Fruit fly (Drosophila melanogaster) whole organism, embryonic: ENCODE results near the gene Oatp30B.

Experiments
- Antp ChIP-seq: fragments of 200-800 bp; sonication (Bioruptor generic); optimal IDR thresholded peaks from 3 replicates; lab custom pipeline; 2016; ENCODE audit warnings: missing biosample characterization, missing genetic modification characterization
- Asciz ChIP-seq: fragments of 200-800 bp; sonication (Bioruptor generic); optimal IDR thresholded peaks from 2 replicates; lab custom pipeline; 2017; ENCODE audit warnings: missing biosample characterization, mild to moderate bottlenecking, missing genetic modification characterization, missing genetic modification reagents
- C15 ChIP-seq: fragments of 200-800 bp; sonication (Bioruptor generic); IDR thresholded peaks from 3 replicates; pipeline ENCODE4 v1.3.6; 2022; ENCODE audit warnings: missing biosample characterization, missing genetic modification characterization
- CG10209 ChIP-seq: fragments of 200-800 bp; sonication (Bioruptor generic); optimal IDR thresholded peaks from 3 replicates; lab custom pipeline; 2017; ENCODE audit warnings: missing biosample characterization, mild to moderate bottlenecking, missing genetic modification characterization, missing genetic modification reagents
- CG11504 ChIP-seq: fragments of 200-800 bp; sonication (Bioruptor generic); optimal IDR thresholded peaks from 3 replicates; lab custom pipeline; 2019; ENCODE audit warnings: missing biosample characterization, mild to moderate bottlenecking, missing genetic modification characterization, moderate library complexity
- CG12659 ChIP-seq: fragments of 200-800 bp; sonication (Bioruptor generic); optimal IDR thresholded peaks from 3 replicates; lab custom pipeline; 2017; ENCODE audit warnings: mild to moderate bottlenecking, missing biosample characterization, missing genetic modification reagents, missing genetic modification characterization
- CG15011 ChIP-seq: fragments of 200-800 bp; sonication (Bioruptor generic); optimal IDR thresholded peaks from 3 replicates; lab custom pipeline; 2018; ENCODE audit warnings: missing biosample characterization, mild to moderate bottlenecking, missing genetic modification characterization
- CG1602 ChIP-seq: fragments of 200-800 bp; sonication (Bioruptor generic); optimal IDR thresholded peaks from 3 replicates; lab custom pipeline; 2016; ENCODE audit warnings: missing biosample characterization, missing genetic modification characterization
- CG2712 ChIP-seq: fragments of 200-800 bp; optimal IDR thresholded peaks from 3 replicates; lab custom pipeline; 2019; ENCODE audit warnings: missing biosample characterization, mild to moderate bottlenecking, missing genetic modification characterization, moderate library complexity
- CG3163 ChIP-seq: fragments of 200-800 bp; sonication (Bioruptor generic); optimal IDR thresholded peaks from 3 replicates; lab custom pipeline; 2016; ENCODE audit warnings: missing biosample characterization, missing genetic modification characterization
- CG32532 ChIP-seq: fragments of 200-800 bp; sonication (Bioruptor generic); IDR thresholded peaks from 2 replicates; pipeline ENCODE4 v1.3.6; 2022; ENCODE audit warnings: missing biosample characterization, missing genetic modification characterization
- CG32767 ChIP-seq: fragments of 200-800 bp; sonication (Bioruptor generic); IDR thresholded peaks from 2 replicates; pipeline ENCODE4 v1.3.6; 2022; ENCODE audit warnings: missing biosample characterization, missing genetic modification characterization
- CG3726 ChIP-seq: fragments of 200-800 bp; sonication (Bioruptor generic); IDR thresholded peaks from 3 replicates; pipeline ENCODE4, ENCODE4 v1.3.6; 2022; ENCODE audit warnings: missing biosample characterization, missing genetic modification characterization
- CG4360 ChIP-seq: fragments of 200-800 bp; sonication (Bioruptor generic); IDR thresholded peaks from 2 replicates; pipeline ENCODE4 v1.3.6; 2022; ENCODE audit warnings: missing biosample characterization, missing genetic modification characterization
- CG5245 ChIP-seq: fragments of 200-800 bp; sonication (Bioruptor generic); optimal IDR thresholded peaks from 3 replicates; lab custom pipeline; 2016; ENCODE audit warnings: missing biosample characterization, missing genetic modification characterization
- CG6791 ChIP-seq: fragments of 200-800 bp; sonication (Bioruptor generic); IDR thresholded peaks from 3 replicates; pipeline ENCODE4 v1.3.6; 2022; ENCODE audit warnings: missing biosample characterization, missing genetic modification characterization; ENCODE audit not compliant: partially characterized antibody
- CG8281 ChIP-seq: fragments of 200-800 bp; sonication (Bioruptor generic); optimal IDR thresholded peaks from 2 replicates; lab custom pipeline; 2018; ENCODE audit warnings: missing biosample characterization, mild to moderate bottlenecking, missing genetic modification characterization, moderate library complexity
- CG8290 ChIP-seq, 3 experiments: fragments of 200-800 bp; sonication (Bioruptor generic); optimal IDR thresholded peaks; 2 replicates each; lab custom pipeline; 2016 to 2019; ENCODE audit warnings: missing biosample characterization in 3 of 3, missing genetic modification characterization in 3 of 3, mild to moderate bottlenecking in 2 of 3, moderate library complexity in 1 of 3
- Fer3 ChIP-seq: fragments of 200-800 bp; sonication (Bioruptor generic); optimal IDR thresholded peaks from 2 replicates; lab custom pipeline; 2018; ENCODE audit warnings: missing biosample characterization, mild to moderate bottlenecking, missing genetic modification characterization, moderate library complexity
- Gsc ChIP-seq: fragments of 200-800 bp; sonication (Bioruptor generic); IDR thresholded peaks from 2 replicates; pipeline ENCODE4 v1.3.6; 2022; ENCODE audit warnings: missing biosample characterization, missing genetic modification characterization
- H15 ChIP-seq: fragments of 200-800 bp; sonication (Bioruptor generic); IDR thresholded peaks from 3 replicates; pipeline ENCODE4 v1.3.6; 2022; ENCODE audit warnings: missing biosample characterization, missing genetic modification characterization
- HmgZ ChIP-seq: fragments of 200-800 bp; sonication (Bioruptor generic); optimal IDR thresholded peaks from 2 replicates; lab custom pipeline; 2018; ENCODE audit warnings: missing biosample characterization, mild to moderate bottlenecking, missing genetic modification characterization
- Hr78 ChIP-seq, 2 experiments: fragments of 200-800 bp in 1 of 2; fragments of >200 bp in 1 of 2; sonication (Bioruptor generic) in 1 of 2; optimal IDR thresholded peaks; 2 replicates each; lab custom pipeline; 2017 to 2019; ENCODE audit warnings: missing biosample characterization in 2 of 2, missing genetic modification characterization in 2 of 2, mild to moderate bottlenecking in 1 of 2, moderate library complexity in 1 of 2
- Med ChIP-seq: fragments of 200-800 bp; sonication (Bioruptor generic); peaks from one replicate; lab custom pipeline; 2016; ENCODE audit warnings: missing biosample characterization, missing genetic modification characterization, mild to moderate bottlenecking, inconsistent platforms, moderate library complexity
- Rfx ChIP-seq: fragments of 200-800 bp; sonication (Bioruptor generic); IDR thresholded peaks from 2 replicates; pipeline ENCODE4 v1.3.6; 2022; ENCODE audit warnings: missing biosample characterization, missing genetic modification characterization
- Usf ChIP-seq: fragments of 200-800 bp; sonication (Bioruptor generic); optimal IDR thresholded peaks from 2 replicates; lab custom pipeline; 2017; ENCODE audit warnings: missing genotype, missing biosample characterization, missing genetic modification characterization
- Vsx1 ChIP-seq: fragments of 200-800 bp; sonication (Bioruptor generic); optimal IDR thresholded peaks from 2 replicates; lab custom pipeline; 2017; ENCODE audit warnings: missing biosample characterization, mild to moderate bottlenecking, missing genetic modification characterization, missing genetic modification reagents
- Xrp1 ChIP-seq: fragments of 200-800 bp; sonication (Bioruptor generic); IDR thresholded peaks from 2 replicates; pipeline ENCODE4 v1.3.6; 2022; ENCODE audit warnings: missing biosample characterization, missing genetic modification characterization
- aop ChIP-seq: fragments of 200-800 bp; sonication (Bioruptor generic); IDR thresholded peaks from 2 replicates; pipeline ENCODE4 v1.3.6; 2022; ENCODE audit warnings: missing biosample characterization, missing genetic modification characterization
- bcd ChIP-seq: fragments of 200-800 bp; sonication (Bioruptor generic); optimal IDR thresholded peaks from 2 replicates; lab custom pipeline; 2017; ENCODE audit warnings: missing biosample characterization, mild to moderate bottlenecking, missing genetic modification characterization
- br ChIP-seq: fragments of >200 bp; optimal IDR thresholded peaks from 2 replicates; lab custom pipeline; 2017
- chif ChIP-seq, 2 experiments: fragments of 200-800 bp; sonication (Bioruptor generic); optimal IDR thresholded peaks; 3 replicates each; lab custom pipeline; 2016; ENCODE audit warnings: missing biosample characterization in 2 of 2, missing genetic modification characterization in 2 of 2
- chinmo ChIP-seq: fragments of 200-800 bp; sonication (Bioruptor generic); IDR thresholded peaks from 4 replicates; pipeline ENCODE4 v1.3.6; 2022; ENCODE audit warnings: missing biosample characterization, missing genetic modification characterization; ENCODE audit not compliant: partially characterized antibody
- chn ChIP-seq: fragments of 200-800 bp; sonication (Bioruptor generic); optimal IDR thresholded peaks from 2 replicates; lab custom pipeline; 2016; ENCODE audit warnings: missing biosample characterization, missing genetic modification characterization
- crol ChIP-seq: fragments of 200-800 bp; sonication (Bioruptor generic); IDR thresholded peaks from 2 replicates; pipeline ENCODE4 v1.3.6; 2022; ENCODE audit warnings: missing biosample characterization, missing genetic modification characterization
- dysf ChIP-seq: fragments of 200-800 bp; sonication (Bioruptor generic); IDR thresholded peaks from 3 replicates; pipeline ENCODE4 v1.3.6; 2022; ENCODE audit warnings: missing biosample characterization, missing genetic modification characterization
- esg ChIP-seq: fragments of 200-800 bp; sonication (Bioruptor generic); conservative IDR thresholded peaks from 2 replicates; pipeline ENCODE4 v1.3.6; 2022; ENCODE audit warnings: missing biosample characterization, missing genetic modification characterization
- fru ChIP-seq: fragments of >200 bp; optimal IDR thresholded peaks from 2 replicates; lab custom pipeline; 2017
- gsb ChIP-seq: fragments of 200-800 bp; sonication (Bioruptor generic); IDR thresholded peaks from 2 replicates; pipeline ENCODE4 v1.3.6; 2022; ENCODE audit warnings: missing biosample characterization, missing genetic modification characterization
- insv ChIP-seq, 2 experiments: fragments of 200-800 bp; sonication (Bioruptor generic); optimal IDR thresholded peaks; 3 replicates each; lab custom pipeline; 2016 to 2018; ENCODE audit warnings: missing biosample characterization in 2 of 2, missing genetic modification characterization in 2 of 2
- jigr1 ChIP-seq: fragments of 200-800 bp; sonication (Bioruptor generic); IDR thresholded peaks from 3 replicates; pipeline ENCODE4 v1.3.6; 2022; ENCODE audit warnings: missing biosample characterization, missing genetic modification characterization
- kni ChIP-seq: fragments of 200-800 bp; sonication (Bioruptor generic); optimal IDR thresholded peaks from 3 replicates; lab custom pipeline; 2017; ENCODE audit warnings: mild to moderate bottlenecking, missing biosample characterization, missing genetic modification reagents, missing genetic modification characterization
- lab ChIP-seq: fragments of 200-800 bp; sonication (Bioruptor generic); optimal IDR thresholded peaks from 3 replicates; lab custom pipeline; 2017; ENCODE audit warnings: missing biosample characterization, missing genetic modification characterization, mild to moderate bottlenecking, moderate library complexity, missing genetic modification reagents
- lilli ChIP-seq: fragments of 200-800 bp; sonication (Bioruptor generic); optimal IDR thresholded peaks from 3 replicates; lab custom pipeline; 2016; ENCODE audit warnings: missing biosample characterization, missing genetic modification characterization
- nau ChIP-seq: fragments of 200-800 bp; sonication (Bioruptor generic); optimal IDR thresholded peaks from 3 replicates; lab custom pipeline; 2017; ENCODE audit warnings: missing biosample characterization, mild to moderate bottlenecking, missing genetic modification characterization, missing genetic modification reagents
- p53 ChIP-seq: fragments of 200-800 bp; sonication (Bioruptor generic); optimal IDR thresholded peaks from 2 replicates; lab custom pipeline; 2016; ENCODE audit warnings: missing biosample characterization, missing genetic modification characterization
- ranshi ChIP-seq: fragments of 200-800 bp; sonication (Bioruptor generic); IDR thresholded peaks from 2 replicates; pipeline ENCODE4 v1.3.6; 2022; ENCODE audit warnings: missing biosample characterization, missing genetic modification characterization
- sens-2 ChIP-seq: fragments of 200-800 bp; sonication (Bioruptor generic); IDR thresholded peaks from 2 replicates; pipeline ENCODE4 v1.3.6; 2022; ENCODE audit warnings: missing biosample characterization, missing genetic modification characterization
- sima ChIP-seq: fragments of 200-800 bp; sonication (Bioruptor generic); optimal IDR thresholded peaks from 2 replicates; lab custom pipeline; 2016; ENCODE audit warnings: missing biosample characterization, missing genetic modification characterization
- sr ChIP-seq: fragments of 200-800 bp; sonication (Bioruptor generic); IDR thresholded peaks from 3 replicates; pipeline ENCODE4 v1.3.6; 2022; ENCODE audit warnings: missing biosample characterization, missing genetic modification characterization
- trem ChIP-seq: fragments of 200-800 bp; optimal IDR thresholded peaks from 3 replicates; lab custom pipeline; 2019; ENCODE audit warnings: missing biosample characterization, mild to moderate bottlenecking, missing genetic modification characterization, moderate library complexity
- zfh1 ChIP-seq: fragments of 200-800 bp; sonication (Bioruptor generic); IDR thresholded peaks from 3 replicates; pipeline ENCODE4 v1.3.6; 2022; ENCODE audit warnings: missing biosample characterization, missing genetic modification characterization

Oatp30B gene

DNA sequence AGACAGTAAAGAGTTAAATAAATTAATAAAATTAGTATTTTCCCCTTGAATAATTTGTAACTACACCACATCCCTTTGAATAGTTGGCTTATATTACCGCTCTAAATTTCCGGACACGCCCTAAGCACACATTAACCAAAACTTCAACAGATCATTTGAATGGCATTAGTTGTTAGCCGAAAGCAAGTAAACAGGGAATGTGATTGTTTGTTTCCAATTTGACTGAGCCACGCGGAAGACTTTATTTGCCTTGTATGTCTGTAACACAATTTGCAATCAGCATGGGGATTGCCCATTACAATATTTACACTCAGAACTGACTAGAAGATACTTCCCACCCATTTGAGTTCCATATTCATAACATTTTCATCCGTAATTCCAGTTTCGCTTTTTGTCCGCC lies 11.4 kb upstream of the Oatp30B start (continued):
- TF ChIP-seq CG3163 (GFP tag; lab: Kevin White, UChicago) (no peak), chif (GFP tag; optimal IDR thresholded peaks at IDR 0.05; lab: Kevin White, UChicago) (no peak), CG3726 (GFP tag; lab: Robert Waterston, UW) (no peak), bcd (GFP tag; lab: Kevin White, UChicago) (no peak), Gsc (GFP tag; lab: Robert Waterston, UW) (no peak), Rfx (GFP tag; lab: Robert Waterston, UW) (peak; percentile 51; the same call in 1 of the 2 replicates), Xrp1 (GFP tag; lab: Robert Waterston, UW) (0 out of 2 replicates have a peak, but pooled peaks have one; percentile 10), ranshi (GFP tag; lab: Robert Waterston, UW) (0 out of 2 replicates have a peak, but pooled peaks have one; percentile 9), Fer3 (tag; lab: Kevin White, UChicago) (peak; percentile 21), zfh1 (GFP tag; lab: Robert Waterston, UW) (0 out of 3 replicates have a peak, but pooled peaks have one; percentile 23), gsb (GFP tag; lab: Robert Waterston, UW) (0 out of 2 replicates have a peak, but pooled peaks have one; percentile 30), Asciz (GFP tag; lab: Kevin White, UChicago) (peak; percentile 7), Usf (GFP tag; lab: Kevin White, UChicago) (no peak), CG32532 (GFP tag; lab: Robert Waterston, UW) (no peak), p53 (GFP tag; lab: Kevin White, UChicago) (no peak), br (no peak), CG32767 (no peak), CG10209 (GFP tag; lab: Kevin White, UChicago) (peak; percentile 41), HmgZ (no peak), insv (GFP tag; optimal IDR thresholded peaks at IDR 0.05; lab: Kevin White, UChicago) (no peak), Vsx1 (peak; percentile 2), dysf (GFP tag; lab: Robert Waterston, UW) (no peak), CG8281 (no peak), trem (no peak), Hr78 (GFP tag; optimal IDR thresholded peaks at IDR 0.05; lab: Kevin White, UChicago) (no peak), C15 (GFP tag; lab: Robert Waterston, UW) (no peak), CG1602 (no peak), CG12659 (GFP tag; lab: Kevin White, UChicago) (no peak), CG5245 (GFP tag; lab: Kevin White, UChicago) (no peak), aop (GFP tag; lab: Robert Waterston, UW) (no peak), sima (GFP tag; lab: Kevin White, UChicago) (no peak), CG4360 (no peak), nau (peak; percentile 20), esg (GFP tag; lab: Robert Waterston, UW) (no peak), lilli (GFP tag; lab: Kevin White, UChicago) (no peak), Antp (GFP tag; lab: Kevin White, UChicago) (no peak), fru (lab: Kevin White, UChicago) (no peak), sens-2 (GFP tag; lab: Robert Waterston, UW) (no peak), CG11504 (tag; lab: Kevin White, UChicago) (no peak)

DNA sequence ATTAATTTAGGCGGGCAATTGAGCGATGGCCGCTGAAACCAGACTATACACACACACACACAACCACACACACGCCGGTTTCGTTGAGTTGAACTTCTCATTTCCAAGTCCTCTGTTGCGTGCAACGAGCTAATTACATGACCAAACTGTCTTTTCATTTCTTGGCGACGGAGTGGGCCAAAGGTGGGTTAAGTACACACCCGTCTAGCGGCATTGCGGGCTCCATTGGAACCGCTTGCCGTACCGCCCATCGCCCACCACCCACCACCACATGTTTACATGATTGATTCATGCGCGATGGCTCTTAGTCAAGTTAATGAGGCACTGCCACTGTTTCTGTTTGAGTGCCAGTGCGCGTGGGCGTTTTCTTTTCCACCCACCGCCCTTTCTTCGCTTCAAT lies 10.6 kb upstream of the Oatp30B start:
- TF ChIP-seq Vsx1 (no peak), CG32532 (GFP tag; lab: Robert Waterston, UW) (0 out of 2 replicates have a peak, but pooled peaks have one; percentile 10), crol (GFP tag; lab: Robert Waterston, UW) (0 out of 2 replicates have a peak, but pooled peaks have one; percentile 25), lab (peak; percentile 71), CG6791 (GFP tag; lab: Robert Waterston, UW) (0 out of 3 replicates have a peak, but pooled peaks have one; percentile 11), jigr1 (GFP tag; lab: Robert Waterston, UW) (no peak), CG15011 (GFP tag; lab: Kevin White, UChicago) (no peak), chn (GFP tag; lab: Kevin White, UChicago) (no peak), Gsc (GFP tag; lab: Robert Waterston, UW) (no peak), H15 (GFP tag; lab: Robert Waterston, UW) (0 out of 3 replicates have a peak, but pooled peaks have one; percentile 21), CG2712 (tag; lab: Kevin White, UChicago) (no peak), chinmo (GFP tag; lab: Robert Waterston, UW) (0 out of 4 replicates have a peak, but pooled peaks have one; percentile 14), CG8290 (GFP tag; optimal IDR thresholded peaks at IDR 0.05; lab: Kevin White, UChicago) (no peak), CG8290 (tag; optimal IDR thresholded peaks at IDR 0.05; lab: Kevin White, UChicago) (no peak), kni (peak; percentile 44), sr (GFP tag; lab: Robert Waterston, UW) (peak; percentile 80), Med (GFP tag; lab: Kevin White, UChicago) (peak; percentile 77)
